Worm (Caenorhabditis elegans): Measurements from ENCODE around the gene oac-49.

DNA sequence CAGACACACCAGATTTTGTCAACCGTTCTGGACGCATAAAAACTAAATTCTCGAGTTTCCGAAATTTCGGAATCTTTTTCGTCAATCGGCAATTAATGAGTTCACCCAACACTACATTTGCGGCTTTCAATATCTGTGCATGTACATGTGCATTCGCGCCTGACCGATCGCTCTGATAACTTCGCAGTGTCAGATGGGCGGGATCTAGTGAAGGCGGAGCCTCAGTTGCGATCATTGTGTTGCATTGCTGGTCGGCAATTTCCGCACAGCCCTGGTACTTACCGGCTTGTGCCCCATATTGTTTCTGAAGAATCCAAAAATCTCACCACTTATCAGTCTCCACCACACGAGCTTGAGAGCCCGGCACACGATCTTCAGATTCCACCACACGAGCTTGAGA is 42.9 kb downstream of the oac-49 start:
- TF ChIP-seq unc-62 (GFP tag; optimal IDR thresholded peaks at IDR 0.05) (no peak), nhr-28 (tag; optimal IDR thresholded peaks at IDR 0.05) (no peak), elt-1 (tag; optimal IDR thresholded peaks at IDR 0.05; ENCODE audit: borderline replicate concordance, insufficient read depth) (no peak), ztf-11 (tag; optimal IDR thresholded peaks at IDR 0.05) (no peak), bed-3 (GFP tag; optimal IDR thresholded peaks at IDR 0.05) (no peak), elt-3 (tag; optimal IDR thresholded peaks at IDR 0.05) (no peak), lin-13 (tag; optimal IDR thresholded peaks at IDR 0.05) (no peak), nhr-237 (tag; optimal IDR thresholded peaks at IDR 0.05) (no peak)

Data from whole organism, mixed stage, embryonic.